Worm (Caenorhabditis elegans) whole organism, late embryonic: ENCODE measurements around the gene dao-6.

Experiments
- ceh-9 ChIP-seq: sonication (generic microtip); optimal IDR thresholded peaks from 2 replicates; lab custom pipeline; 2016; ENCODE audit warnings: mild to moderate bottlenecking, missing genetic modification characterization, inconsistent platforms, missing compliant biosample characterization
- elt-2 ChIP-seq: sonication (generic microtip); optimal IDR thresholded peaks from 2 replicates; lab custom pipeline; 2016; ENCODE audit warnings: missing genetic modification reagents, missing genetic modification characterization, missing compliant biosample characterization
- fkh-10 ChIP-seq: fragments of 150-350 bp; optimal IDR thresholded peaks from 2 replicates; lab custom pipeline; 2014; ENCODE audit warnings: missing biosample characterization, missing genetic modification reagents, missing genetic modification characterization
- pag-3 ChIP-seq: sonication (generic microtip); optimal IDR thresholded peaks from 2 replicates; lab custom pipeline; 2016; ENCODE audit warnings: missing compliant biosample characterization, missing genetic modification characterization, borderline replicate concordance
- pha-4 ChIP-seq: fragments of 150-350 bp; optimal IDR thresholded peaks from 2 replicates; lab custom pipeline; 2018; ENCODE audit warnings: missing biosample characterization, missing genetic modification reagents, missing genetic modification characterization

DNA sequence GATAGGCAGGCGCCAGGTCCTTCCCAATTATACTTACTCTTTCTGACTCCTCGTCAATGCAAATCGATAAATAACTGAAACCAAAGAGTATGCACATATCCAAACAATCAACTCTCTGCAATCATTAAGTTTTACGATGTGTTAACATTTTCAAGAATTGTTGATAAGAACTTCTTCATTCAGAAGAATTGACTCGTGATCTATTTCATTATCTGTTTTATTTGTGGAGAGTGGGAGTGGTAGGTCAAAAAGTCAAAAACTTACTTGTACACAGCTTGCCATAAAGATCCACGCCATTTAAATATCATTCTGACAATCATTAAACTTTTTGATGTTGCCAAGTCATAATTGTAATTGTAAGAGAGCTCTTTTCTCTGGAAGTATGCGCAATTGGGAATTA lies 46.6 kb downstream of the dao-6 start:
- no peak for TF ChIP-seq elt-2 (tag; lab: Kevin White, UChicago)
- TF ChIP-seq fkh-10 (GFP tag; lab: Kevin White, UChicago), result no peak
- no peak for TF ChIP-seq pha-4
- no peak for TF ChIP-seq pag-3
- TF ChIP-seq ceh-9, result no peak
